ENCODE assay signal across 1 fruit fly cellular context in genomic region chr3R:19836687-19837086, dm6.
A peak's percentile ranks its signal among the peaks of the same experiment; 100 is the strongest.
TF ChIP-seq lines count a peak whose summit lies in the region.

Gene bnl, minus strand, starts transcription at chr3R:19836817.

TF ChIP-seq in whole organism, embryonic, 481 proteins besides CTCF, POLR2A, EP300 and RAD21 (continued from another document and continues in another):
- peak; percentile 93 for TF ChIP-seq CG8478 (optimal IDR thresholded peaks at IDR 0.05; lab: Kevin White, UChicago)
- TF ChIP-seq nau (GFP tag; optimal IDR thresholded peaks at IDR 0.05; lab: Kevin White, UChicago) = peak; percentile 59
- no peak for TF ChIP-seq slou (GFP tag; optimal IDR thresholded peaks at IDR 0.05; lab: Kevin White, UChicago)
- no peak for TF ChIP-seq az2 (GFP tag; optimal IDR thresholded peaks at IDR 0.05; lab: Kevin White, UChicago)
- TF ChIP-seq sisA (GFP tag; IDR thresholded peaks at IDR 0.05; lab: Robert Waterston, UW) = no peak
- no peak for TF ChIP-seq CG4328 (GFP tag; optimal IDR thresholded peaks at IDR 0.05; lab: Kevin White, UChicago)
- TF ChIP-seq twi (tag; optimal IDR thresholded peaks at IDR 0.05; lab: Kevin White, UChicago) = peak; percentile 36
- TF ChIP-seq wor (GFP tag; IDR thresholded peaks at IDR 0.05; lab: Robert Waterston, UW) = no peak
- TF ChIP-seq tx (GFP tag; optimal IDR thresholded peaks at IDR 0.05; lab: Kevin White, UChicago) = no peak
- peak; percentile 86 for TF ChIP-seq CG8359 (GFP tag; optimal IDR thresholded peaks at IDR 0.05; lab: Kevin White, UChicago; ENCODE audit: borderline replicate concordance)
- TF ChIP-seq CG4424 (GFP tag; optimal IDR thresholded peaks at IDR 0.05; lab: Kevin White, UChicago) = no peak
- no peak for TF ChIP-seq dimm (GFP tag; IDR thresholded peaks at IDR 0.05; lab: Robert Waterston, UW)
- peak; percentile 27; the same call in 1 of the 2 replicates for TF ChIP-seq CG14441 (GFP tag; IDR thresholded peaks at IDR 0.05; lab: Robert Waterston, UW)
- TF ChIP-seq TFAM (GFP tag; optimal IDR thresholded peaks at IDR 0.05; lab: Kevin White, UChicago) = no peak
- no peak for TF ChIP-seq fd3F (GFP tag; optimal IDR thresholded peaks at IDR 0.05; lab: Kevin White, UChicago)
- peak; percentile 56 for TF ChIP-seq Side (GFP tag; optimal IDR thresholded peaks at IDR 0.05; lab: Kevin White, UChicago)
- peak; percentile 33 for TF ChIP-seq lilli (GFP tag; optimal IDR thresholded peaks at IDR 0.05; lab: Kevin White, UChicago)
- TF ChIP-seq chm (GFP tag; IDR thresholded peaks at IDR 0.05; lab: Robert Waterston, UW) = peak; percentile 84
- peak; percentile 53 for TF ChIP-seq sna (GFP tag; IDR thresholded peaks at IDR 0.05; lab: Robert Waterston, UW; ENCODE audit: partially characterized antibody)
- TF ChIP-seq CG14014 (GFP tag; IDR thresholded peaks at IDR 0.05; lab: Robert Waterston, UW) = 0 out of 2 replicates have a peak, but pooled peaks have one; percentile 20
- TF ChIP-seq CG15696 (tag; optimal IDR thresholded peaks at IDR 0.05; lab: Kevin White, UChicago) = no peak
- peak; percentile 49 for TF ChIP-seq pfk (GFP tag; optimal IDR thresholded peaks at IDR 0.05; lab: Kevin White, UChicago)
- no peak for TF ChIP-seq Camta (GFP tag; optimal IDR thresholded peaks at IDR 0.05; lab: Kevin White, UChicago)
- TF ChIP-seq CG9817 (tag; optimal IDR thresholded peaks at IDR 0.05; lab: Kevin White, UChicago) = no peak
- peak; percentile 58; the same call in 1 of the 3 replicates for TF ChIP-seq HLH4C (GFP tag; IDR thresholded peaks at IDR 0.05; lab: Robert Waterston, UW; ENCODE audit: partially characterized antibody)
- TF ChIP-seq CG11560 (tag; IDR thresholded peaks at IDR 0.05; lab: Robert Waterston, UW) = no peak
- no peak for TF ChIP-seq CG32772 (GFP tag; IDR thresholded peaks at IDR 0.05; lab: Robert Waterston, UW)
- no peak for TF ChIP-seq CG9609 (GFP tag; optimal IDR thresholded peaks at IDR 0.05; lab: Kevin White, UChicago)
- TF ChIP-seq CG11085 (GFP tag; IDR thresholded peaks at IDR 0.05; lab: Robert Waterston, UW) = no peak
- TF ChIP-seq CG12299 (tag; optimal IDR thresholded peaks at IDR 0.05; lab: Kevin White, UChicago) = peak; percentile 49
- TF ChIP-seq CG8765 (GFP tag; IDR thresholded peaks at IDR 0.05; lab: Robert Waterston, UW) = 0 out of 2 replicates have a peak, but pooled peaks have one; percentile 19
- TF ChIP-seq CG6254 (GFP tag; optimal IDR thresholded peaks at IDR 0.05; lab: Kevin White, UChicago) = peak; percentile 16
- peak; percentile 53 for TF ChIP-seq CG9727 (GFP tag; optimal IDR thresholded peaks at IDR 0.05; lab: Kevin White, UChicago)
- peak; percentile 65 for TF ChIP-seq CG3163 (GFP tag; optimal IDR thresholded peaks at IDR 0.05; lab: Kevin White, UChicago)
- TF ChIP-seq CG2116 (GFP tag; optimal IDR thresholded peaks at IDR 0.05; lab: Kevin White, UChicago) = no peak
- peak; percentile 61 for TF ChIP-seq Atf6 (GFP tag; IDR thresholded peaks at IDR 0.05; lab: Robert Waterston, UW)
- TF ChIP-seq ato (GFP tag; IDR thresholded peaks at IDR 0.05; lab: Robert Waterston, UW; ENCODE audit: partially characterized antibody) = no peak
- no peak for TF ChIP-seq CG17802 (tag; optimal IDR thresholded peaks at IDR 0.05; lab: Kevin White, UChicago)
- TF ChIP-seq Kr (GFP tag; optimal IDR thresholded peaks at IDR 0.05; lab: Kevin White, UChicago) = peak; percentile 55
- peak; percentile 14 for TF ChIP-seq NC2β (GFP tag; optimal IDR thresholded peaks at IDR 0.05; lab: Kevin White, UChicago)
- TF ChIP-seq fu2 (GFP tag; optimal IDR thresholded peaks at IDR 0.05; lab: Kevin White, UChicago) = no peak
- peak; percentile 6 for TF ChIP-seq CG10431 (GFP tag; optimal IDR thresholded peaks at IDR 0.05; lab: Kevin White, UChicago)
- TF ChIP-seq Lim3 (GFP tag; IDR thresholded peaks at IDR 0.05; lab: Robert Waterston, UW) = no peak
- no peak for TF ChIP-seq bab2 (GFP tag; optimal IDR thresholded peaks at IDR 0.05; lab: Kevin White, UChicago)
- TF ChIP-seq luna (GFP tag; optimal IDR thresholded peaks at IDR 0.05; lab: Kevin White, UChicago) = peak; percentile 5
- TF ChIP-seq danr (GFP tag; IDR thresholded peaks at IDR 0.05; lab: Robert Waterston, UW) = no peak
- TF ChIP-seq CG4707 (GFP tag; optimal IDR thresholded peaks at IDR 0.05; lab: Kevin White, UChicago) = peak; percentile 38
- peak; percentile 50 for TF ChIP-seq CG1647 (GFP tag; optimal IDR thresholded peaks at IDR 0.05; lab: Kevin White, UChicago)
- TF ChIP-seq Optix (GFP tag; IDR thresholded peaks at IDR 0.05; lab: Robert Waterston, UW) = no peak
- peak; percentile 46; the same call in 1 of the 3 replicates for TF ChIP-seq dysf (GFP tag; IDR thresholded peaks at IDR 0.05; lab: Robert Waterston, UW)
- TF ChIP-seq Trl (optimal IDR thresholded peaks at IDR 0.05; lab: Kevin White, UChicago) = peak; percentile 75 to 79
- TF ChIP-seq Trl (GFP tag; optimal IDR thresholded peaks at IDR 0.05; lab: Kevin White, UChicago) = peak; percentile 55
- TF ChIP-seq Spps (tag; optimal IDR thresholded peaks at IDR 0.05; lab: Kevin White, UChicago) = no peak
- peak; percentile 100 for TF ChIP-seq Deaf1 (tag; optimal IDR thresholded peaks at IDR 0.05; lab: Kevin White, UChicago)
- peak; percentile 24 for TF ChIP-seq CG13624 (GFP tag; optimal IDR thresholded peaks at IDR 0.05; lab: Kevin White, UChicago)
- peak; percentile 22; the same call in 1 of the 2 replicates for TF ChIP-seq GATAe (GFP tag; conservative IDR thresholded peaks at IDR 0.05; lab: Robert Waterston, UW)
- TF ChIP-seq Bdp1 (GFP tag; optimal IDR thresholded peaks at IDR 0.05; lab: Kevin White, UChicago) = peak; percentile 53
- TF ChIP-seq sr (GFP tag; IDR thresholded peaks at IDR 0.05; lab: Robert Waterston, UW) = peak; percentile 96
- no peak for TF ChIP-seq corto (GFP tag; optimal IDR thresholded peaks at IDR 0.05; lab: Kevin White, UChicago)
- TF ChIP-seq CoRest (tag; optimal IDR thresholded peaks at IDR 0.05; lab: Kevin White, UChicago) = peak; percentile 53
- peak; percentile 99 for TF ChIP-seq CG13775 (GFP tag; optimal IDR thresholded peaks at IDR 0.05; lab: Kevin White, UChicago)
- TF ChIP-seq pzg (GFP tag; optimal IDR thresholded peaks at IDR 0.05; lab: Kevin White, UChicago) = peak; percentile 2
- no peak for TF ChIP-seq Fer2 (tag; optimal IDR thresholded peaks at IDR 0.05; lab: Kevin White, UChicago)
- peak; percentile 44 for TF ChIP-seq repo (GFP tag; optimal IDR thresholded peaks at IDR 0.05; lab: Kevin White, UChicago)
- peak; percentile 51 for TF ChIP-seq onecut (GFP tag; IDR thresholded peaks at IDR 0.05; lab: Robert Waterston, UW)
- peak; percentile 9 for TF ChIP-seq fd64A (GFP tag; optimal IDR thresholded peaks at IDR 0.05; lab: Kevin White, UChicago)
- peak; percentile 99 for TF ChIP-seq Jarid2 (GFP tag; optimal IDR thresholded peaks at IDR 0.05; lab: Kevin White, UChicago)
- TF ChIP-seq Ptx1 (GFP tag; IDR thresholded peaks at IDR 0.05; lab: Robert Waterston, UW) = no peak
- peak; percentile 22 for TF ChIP-seq D19A (tag; optimal IDR thresholded peaks at IDR 0.05; lab: Kevin White, UChicago)
- no peak; the same call in 2 of the 3 replicates for TF ChIP-seq mld (GFP tag; IDR thresholded peaks at IDR 0.05; lab: Robert Waterston, UW; ENCODE audit: partially characterized antibody)
- no peak for TF ChIP-seq gem (tag; optimal IDR thresholded peaks at IDR 0.05; lab: Kevin White, UChicago)
- no peak; the same call in 1 of the 2 replicates for TF ChIP-seq CG42726 (GFP tag; IDR thresholded peaks at IDR 0.05; lab: Robert Waterston, UW; ENCODE audit: partially characterized antibody)
- TF ChIP-seq ssp (GFP tag; IDR thresholded peaks at IDR 0.05; lab: Robert Waterston, UW) = no peak
- no peak for TF ChIP-seq bcd (GFP tag; optimal IDR thresholded peaks at IDR 0.05; lab: Kevin White, UChicago)
- no peak for TF ChIP-seq da (GFP tag; optimal IDR thresholded peaks at IDR 0.05; lab: Kevin White, UChicago)
- TF ChIP-seq Chrac-16 (GFP tag; optimal IDR thresholded peaks at IDR 0.05; lab: Kevin White, UChicago) = no peak
- TF ChIP-seq CG5245 (GFP tag; optimal IDR thresholded peaks at IDR 0.05; lab: Kevin White, UChicago) = peak; percentile 33
- peak; percentile 4 for TF ChIP-seq Oli (tag; optimal IDR thresholded peaks at IDR 0.05; lab: Kevin White, UChicago)
- TF ChIP-seq CG16815 (GFP tag; optimal IDR thresholded peaks at IDR 0.05; lab: Kevin White, UChicago) = no peak
- TF ChIP-seq CG3838 (GFP tag; optimal IDR thresholded peaks at IDR 0.05; lab: Kevin White, UChicago) = no peak
- no peak for TF ChIP-seq zf30C (GFP tag; optimal IDR thresholded peaks at IDR 0.05; lab: Kevin White, UChicago)
- no peak for TF ChIP-seq br (optimal IDR thresholded peaks at IDR 0.05; lab: Kevin White, UChicago)
- peak; percentile 18 for TF ChIP-seq CG33213 (GFP tag; optimal IDR thresholded peaks at IDR 0.05; lab: Kevin White, UChicago)
- TF ChIP-seq lbe (GFP tag; optimal IDR thresholded peaks at IDR 0.05; lab: Kevin White, UChicago) = no peak
- TF ChIP-seq salm (tag; optimal IDR thresholded peaks at IDR 0.05; lab: Kevin White, UChicago) = peak; percentile 56
- no peak for TF ChIP-seq CG7928 (GFP tag; optimal IDR thresholded peaks at IDR 0.05; lab: Kevin White, UChicago)
- no peak for TF ChIP-seq Dip2 (GFP tag; IDR thresholded peaks at IDR 0.05; lab: Robert Waterston, UW)
- TF ChIP-seq sqz (GFP tag; optimal IDR thresholded peaks at IDR 0.05; lab: Kevin White, UChicago) = peak; percentile 9
- TF ChIP-seq Xrp1 (GFP tag; IDR thresholded peaks at IDR 0.05; lab: Robert Waterston, UW) = peak; percentile 33; the same call in 1 of the 2 replicates
- TF ChIP-seq nom (GFP tag; optimal IDR thresholded peaks at IDR 0.05; lab: Kevin White, UChicago) = no peak
- 0 out of 3 replicates have a peak, but pooled peaks have one; percentile 40 for TF ChIP-seq CG6175 (GFP tag; IDR thresholded peaks at IDR 0.05; lab: Robert Waterston, UW)
- TF ChIP-seq nerfin-1 (tag; optimal IDR thresholded peaks at IDR 0.05; lab: Kevin White, UChicago) = peak; percentile 34
- peak; percentile 71 for TF ChIP-seq CG12071 (GFP tag; optimal IDR thresholded peaks at IDR 0.05; lab: Kevin White, UChicago)
- TF ChIP-seq CG8924 (tag; optimal IDR thresholded peaks at IDR 0.05; lab: Kevin White, UChicago) = peak; percentile 63
- TF ChIP-seq CG14710 (tag; optimal IDR thresholded peaks at IDR 0.05; lab: Kevin White, UChicago) = peak; percentile 3
- no peak for TF ChIP-seq CG18011 (GFP tag; optimal IDR thresholded peaks at IDR 0.05; lab: Kevin White, UChicago)
- no peak for TF ChIP-seq fru (optimal IDR thresholded peaks at IDR 0.05; lab: Kevin White, UChicago)
- no peak for TF ChIP-seq CG12236 (GFP tag; optimal IDR thresholded peaks at IDR 0.05; lab: Kevin White, UChicago)
- no peak for TF ChIP-seq CG10267 (tag; optimal IDR thresholded peaks at IDR 0.05; lab: Kevin White, UChicago)
- peak; percentile 62 for TF ChIP-seq btn (GFP tag; optimal IDR thresholded peaks at IDR 0.05; lab: Kevin White, UChicago)
- TF ChIP-seq CG4404 (GFP tag; IDR thresholded peaks at IDR 0.05; lab: Robert Waterston, UW) = no peak
- no peak for TF ChIP-seq CG10654 (GFP tag; optimal IDR thresholded peaks at IDR 0.05; lab: Kevin White, UChicago)
- no peak for TF ChIP-seq CG30020 (tag; optimal IDR thresholded peaks at IDR 0.05; lab: Kevin White, UChicago)
- TF ChIP-seq Dek (tag; optimal IDR thresholded peaks at IDR 0.05; lab: Kevin White, UChicago) = peak; percentile 18
- no peak for TF ChIP-seq CG7556 (GFP tag; optimal IDR thresholded peaks at IDR 0.05; lab: Kevin White, UChicago)
- TF ChIP-seq Pdp1 (GFP tag; optimal IDR thresholded peaks at IDR 0.05; lab: Kevin White, UChicago) = peak; percentile 8 to 47
- 0 out of 2 replicates have a peak, but pooled peaks have one; percentile 18 for TF ChIP-seq Ada2b (GFP tag; IDR thresholded peaks at IDR 0.05; lab: Robert Waterston, UW)
- peak; percentile 27 for TF ChIP-seq CG18262 (tag; optimal IDR thresholded peaks at IDR 0.05; lab: Kevin White, UChicago)
- TF ChIP-seq ranshi (GFP tag; IDR thresholded peaks at IDR 0.05; lab: Robert Waterston, UW) = peak; percentile 24; the same call in 1 of the 2 replicates
- no peak for TF ChIP-seq sens-2 (GFP tag; IDR thresholded peaks at IDR 0.05; lab: Robert Waterston, UW)
- TF ChIP-seq CG9797 (GFP tag; optimal IDR thresholded peaks at IDR 0.05; lab: Kevin White, UChicago) = peak; percentile 3
- TF ChIP-seq CG31224 (GFP tag; IDR thresholded peaks at IDR 0.05; lab: Robert Waterston, UW) = peak; percentile 51; the same call in 1 of the 2 replicates
- TF ChIP-seq crol (GFP tag; IDR thresholded peaks at IDR 0.05; lab: Robert Waterston, UW) = peak; percentile 82
- peak; percentile 8; the same call in 1 of the 2 replicates for TF ChIP-seq inv (GFP tag; IDR thresholded peaks at IDR 0.05; lab: Robert Waterston, UW; ENCODE audit: partially characterized antibody)
- peak; percentile 0 for TF ChIP-seq jumu (GFP tag; optimal IDR thresholded peaks at IDR 0.05; lab: Kevin White, UChicago)
- no peak for TF ChIP-seq Tbp (GFP tag; optimal IDR thresholded peaks at IDR 0.05; lab: Kevin White, UChicago)
- peak; percentile 23 for TF ChIP-seq CG6854 (GFP tag; optimal IDR thresholded peaks at IDR 0.05; lab: Kevin White, UChicago)
- peak; percentile 31 for TF ChIP-seq Atf-2 (GFP tag; optimal IDR thresholded peaks at IDR 0.05; lab: Kevin White, UChicago)
- TF ChIP-seq cas (GFP tag; IDR thresholded peaks at IDR 0.05; lab: Robert Waterston, UW) = no peak
- peak; percentile 75 for TF ChIP-seq lab (GFP tag; optimal IDR thresholded peaks at IDR 0.05; lab: Kevin White, UChicago)
- no peak for TF ChIP-seq YL-1 (GFP tag; optimal IDR thresholded peaks at IDR 0.05; lab: Kevin White, UChicago)
- TF ChIP-seq CG15011 (GFP tag; optimal IDR thresholded peaks at IDR 0.05; lab: Kevin White, UChicago) = no peak
- peak; percentile 93; the same call in 2 of the 3 replicates for TF ChIP-seq CG2199 (GFP tag; IDR thresholded peaks at IDR 0.05; lab: Robert Waterston, UW)
- peak; percentile 38 for TF ChIP-seq BtbVII (GFP tag; optimal IDR thresholded peaks at IDR 0.05; lab: Kevin White, UChicago)
- no peak for TF ChIP-seq CG13424 (tag; optimal IDR thresholded peaks at IDR 0.05; lab: Kevin White, UChicago)
- no peak for TF ChIP-seq CG10462 (GFP tag; optimal IDR thresholded peaks at IDR 0.05; lab: Kevin White, UChicago)
- TF ChIP-seq CG18619 (GFP tag; optimal IDR thresholded peaks at IDR 0.05; lab: Kevin White, UChicago) = no peak
- TF ChIP-seq chinmo (GFP tag; IDR thresholded peaks at IDR 0.05; lab: Robert Waterston, UW; ENCODE audit: partially characterized antibody) = peak; percentile 83; the same call in 3 of the 4 replicates
- peak; percentile 64 for TF ChIP-seq odd (GFP tag; optimal IDR thresholded peaks at IDR 0.05; lab: Kevin White, UChicago)
- peak; percentile 35 for TF ChIP-seq CG10979 (tag; optimal IDR thresholded peaks at IDR 0.05; lab: Kevin White, UChicago)
- peak in 1 of 2 experiments; percentile 20 for TF ChIP-seq Hr78 (GFP tag; optimal IDR thresholded peaks at IDR 0.05; lab: Kevin White, UChicago)
